ENCODE assay signal across 2 fruit fly cellular contexts in the genomic region with DNA sequence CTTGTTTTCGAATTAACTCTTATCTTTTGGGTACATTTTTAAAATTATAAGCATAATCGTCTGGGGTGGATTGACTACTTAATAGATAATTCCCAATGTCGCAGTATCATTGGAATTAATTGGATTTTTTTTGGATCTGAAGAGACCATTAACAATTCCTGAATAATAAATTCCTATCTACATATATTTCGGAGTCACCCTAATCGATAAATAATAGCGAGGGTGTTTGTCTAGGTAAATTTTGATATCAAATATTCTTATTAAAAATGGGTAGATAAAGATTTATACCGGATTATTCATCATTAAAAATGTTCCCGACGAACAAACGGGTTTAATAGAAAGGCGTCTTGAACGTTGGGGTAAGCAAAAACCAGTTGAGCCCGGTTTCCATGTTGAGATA.
TF ChIP-seq lines count a peak whose summit lies in the region.

No protein-coding gene starts in this region.

TF ChIP-seq in whole organism, adult, 20 proteins besides CTCF, POLR2A, EP300 and RAD21:
- peak; percentile 90 for TF ChIP-seq kay (GFP tag; lab: Kevin White, UChicago; ENCODE audit: borderline replicate concordance)
- TF ChIP-seq cic (GFP tag; optimal IDR thresholded peaks at IDR 0.05; lab: Kevin White, UChicago) = no peak
TF ChIP-seq in whole organism, adult: peak in this region for 1.

TF ChIP-seq in whole organism, prepupa, 60 proteins besides CTCF, POLR2A, EP300 and RAD21:
- peak; percentile 51 for TF ChIP-seq Eip78C (GFP tag; lab: Kevin White, UChicago)
- no peak for TF ChIP-seq CG8119 (GFP tag; IDR thresholded peaks at IDR 0.05; lab: Robert Waterston, UW)
TF ChIP-seq in whole organism, prepupa: peak in this region for 1.
